Worm (Caenorhabditis elegans) whole organism, L4 larva: Measurements from ENCODE around the gene clec-2.

ENCODE experiments used
- D1046.2 ChIP-seq: fragments of 200-800 bp; sonication (Bioruptor generic); IDR thresholded peaks from 2 replicates; pipeline ENCODE4 v1.3.6; 2022; ENCODE audit warnings: missing genetic modification characterization, missing compliant biosample characterization
- F10B5.3 ChIP-seq: sonication (generic microtip); optimal IDR thresholded peaks from 2 replicates; lab custom pipeline; 2016; ENCODE audit warnings: mild to moderate bottlenecking, missing genetic modification characterization, missing compliant biosample characterization
- F26F4.8 ChIP-seq: fragments of 200-800 bp; sonication (Bioruptor generic); conservative IDR thresholded peaks from 2 replicates; pipeline ENCODE4 v1.3.6; 2022; ENCODE audit warnings: missing genetic modification characterization, missing compliant biosample characterization
- F37D6.2 ChIP-seq: sonication (generic microtip); optimal IDR thresholded peaks from 2 replicates; lab custom pipeline; 2016; ENCODE audit warnings: mild to moderate bottlenecking, missing genetic modification characterization, missing compliant biosample characterization
- F44E2.7 ChIP-seq: fragments of 200-800 bp; sonication (Bioruptor generic); IDR thresholded peaks from 2 replicates; pipeline ENCODE4 v2.1.2; 2022; ENCODE audit warnings: missing genetic modification characterization, missing compliant biosample characterization
- T20F7.1 ChIP-seq: fragments of 200-800 bp; sonication (Bioruptor generic); optimal IDR thresholded peaks from 2 replicates; lab custom pipeline; 2018; ENCODE audit warnings: mild to moderate bottlenecking, missing genetic modification characterization, missing compliant biosample characterization
- Y75B8A.6 ChIP-seq: fragments of 200-800 bp; sonication (Bioruptor generic); IDR thresholded peaks from 2 replicates; pipeline ENCODE4 v1.3.6; 2022; ENCODE audit warnings: missing genetic modification reagents, missing genetic modification characterization, missing compliant biosample characterization
- arid-1 ChIP-seq: fragments of 200-800 bp; sonication (Bioruptor generic); conservative IDR thresholded peaks from 2 replicates; pipeline ENCODE4 v1.3.6; 2022; ENCODE audit warnings: missing genetic modification reagents, missing genetic modification characterization, missing compliant biosample characterization
- attf-4 ChIP-seq: sonication (generic microtip); optimal IDR thresholded peaks from 3 replicates; lab custom pipeline; 2017; ENCODE audit warnings: missing biosample characterization, missing genetic modification characterization
- ceh-28 ChIP-seq: fragments of 150-350 bp; optimal IDR thresholded peaks from 2 replicates; lab custom pipeline; 2014; ENCODE audit warnings: missing biosample characterization, missing genetic modification reagents, missing genetic modification characterization
- ceh-32 ChIP-seq: sonication (generic microtip); optimal IDR thresholded peaks from 2 replicates; lab custom pipeline; 2016; ENCODE audit warnings: mild to moderate bottlenecking, missing genetic modification characterization, missing compliant biosample characterization; ENCODE audit not compliant: poor library complexity
- ceh-82 ChIP-seq: sonication (generic microtip); optimal IDR thresholded peaks from 2 replicates; lab custom pipeline; 2017; ENCODE audit warnings: missing biosample characterization, missing genetic modification characterization
- cey-2 ChIP-seq: sonication (generic microtip); optimal IDR thresholded peaks from 3 replicates; lab custom pipeline; 2017; ENCODE audit warnings: missing genetic modification characterization, mild to moderate bottlenecking, missing compliant biosample characterization, antibody characterized with exemption, borderline replicate concordance; ENCODE audit not compliant: insufficient read depth
- ctbp-1 ChIP-seq: fragments of 200-800 bp; sonication (Bioruptor generic); IDR thresholded peaks from 2 replicates; pipeline ENCODE4 v1.3.6; 2022; ENCODE audit warnings: missing genetic modification reagents, missing genetic modification characterization, missing compliant biosample characterization
- daf-16 ChIP-seq, 3 experiments: sonication (generic microtip); optimal IDR thresholded peaks; 2 replicates each; lab custom pipeline; 2016 to 2017; ENCODE audit warnings: missing genetic modification characterization in 3 of 3, missing genetic modification reagents in 3 of 3, mild to moderate bottlenecking in 2 of 3, missing compliant biosample characterization in 2 of 3, missing biosample characterization in 1 of 3, moderate library complexity in 1 of 3
- daf-19 ChIP-seq: fragments of 200-800 bp; sonication (Bioruptor generic); conservative IDR thresholded peaks from 2 replicates; pipeline ENCODE4 v1.3.6; 2022; ENCODE audit warnings: missing genetic modification characterization, missing compliant biosample characterization
- daf-8 ChIP-seq: fragments of 200-800 bp; sonication (Bioruptor generic); IDR thresholded peaks from 2 replicates; pipeline ENCODE4 v1.3.6; 2022; ENCODE audit warnings: missing genetic modification characterization, missing compliant biosample characterization
- dmd-8 ChIP-seq: fragments of 200-800 bp; sonication (Bioruptor generic); IDR thresholded peaks from 2 replicates; pipeline ENCODE4 v1.3.6; 2022; ENCODE audit warnings: missing genetic modification characterization, missing compliant biosample characterization
- dpl-1 ChIP-seq: fragments of 150-350 bp; optimal IDR thresholded peaks from 2 replicates; lab custom pipeline; 2014; ENCODE audit warnings: missing biosample characterization, missing genetic modification reagents, missing genetic modification characterization
- egl-43 ChIP-seq: fragments of 200-800 bp; sonication (Bioruptor generic); IDR thresholded peaks from 2 replicates; pipeline ENCODE4 v1.3.6; 2022; ENCODE audit warnings: missing genetic modification reagents, missing genetic modification characterization, missing compliant biosample characterization
- fkh-10 ChIP-seq: fragments of 150-350 bp; optimal IDR thresholded peaks from 2 replicates; lab custom pipeline; 2014; ENCODE audit warnings: missing biosample characterization, missing genetic modification reagents, missing genetic modification characterization
- gei-8 ChIP-seq: fragments of 200-800 bp; sonication (Bioruptor generic); optimal IDR thresholded peaks from 2 replicates; lab custom pipeline; 2018; ENCODE audit warnings: mild to moderate bottlenecking, missing genetic modification characterization, missing compliant biosample characterization
- hlh-11 ChIP-seq: fragments of 200-800 bp; sonication (Bioruptor generic); optimal IDR thresholded peaks from 2 replicates; lab custom pipeline; 2018; ENCODE audit warnings: mild to moderate bottlenecking, missing genetic modification characterization, missing compliant biosample characterization
- hmg-1.1 ChIP-seq: fragments of 200-800 bp; sonication (Bioruptor generic); IDR thresholded peaks from 2 replicates; pipeline ENCODE4 v1.3.6; 2022; ENCODE audit warnings: missing genetic modification reagents, missing genetic modification characterization, missing compliant biosample characterization
- jun-1 ChIP-seq: fragments of 150-350 bp; optimal IDR thresholded peaks from 2 replicates; lab custom pipeline; 2014; ENCODE audit warnings: missing biosample characterization, missing genetic modification reagents, missing genetic modification characterization
- lin-15B ChIP-seq: fragments of 150-350 bp; sonication (generic microtip); optimal IDR thresholded peaks from 3 replicates; lab custom pipeline; 2014; ENCODE audit warnings: missing biosample characterization, missing genetic modification characterization
- lin-29 ChIP-seq: fragments of 200-800 bp; sonication (Bioruptor generic); IDR thresholded peaks from 2 replicates; pipeline ENCODE4 v1.3.6; 2022; ENCODE audit warnings: missing genetic modification reagents, missing genetic modification characterization, missing compliant biosample characterization
- lin-38 ChIP-seq: fragments of 200-800 bp; sonication (Bioruptor generic); IDR thresholded peaks from 2 replicates; pipeline ENCODE4 v1.3.6; 2022; ENCODE audit warnings: missing genetic modification reagents, missing genetic modification characterization, missing compliant biosample characterization
- madf-9 ChIP-seq: fragments of 200-800 bp; sonication (Bioruptor generic); conservative IDR thresholded peaks from 2 replicates; pipeline ENCODE4 v1.3.6; 2022; ENCODE audit warnings: missing genetic modification reagents, missing genetic modification characterization, missing compliant biosample characterization
- mes-2 ChIP-seq: sonication (generic microtip); optimal IDR thresholded peaks from 2 replicates; lab custom pipeline; 2016; ENCODE audit warnings: missing genotype, mild to moderate bottlenecking, missing genetic modification characterization, missing compliant biosample characterization; ENCODE audit not compliant: poor library complexity, severe bottlenecking
- mxl-2 ChIP-seq: fragments of 200-800 bp; sonication (Bioruptor generic); conservative IDR thresholded peaks from 2 replicates; pipeline ENCODE4 v1.3.6; 2022; ENCODE audit warnings: missing genetic modification reagents, missing genetic modification characterization, missing compliant biosample characterization
- mxl-3 ChIP-seq: fragments of 200-800 bp; sonication (Bioruptor generic); optimal IDR thresholded peaks from 2 replicates; lab custom pipeline; 2018; ENCODE audit warnings: mild to moderate bottlenecking, missing genetic modification characterization, missing compliant biosample characterization
- nhr-102 ChIP-seq: sonication (generic microtip); optimal IDR thresholded peaks from 2 replicates; lab custom pipeline; 2016; ENCODE audit warnings: mild to moderate bottlenecking, missing genetic modification characterization, moderate library complexity, missing compliant biosample characterization
- nhr-28 ChIP-seq: fragments of 150-350 bp; optimal IDR thresholded peaks from 2 replicates; lab custom pipeline; 2014; ENCODE audit warnings: missing biosample characterization, missing genetic modification characterization
- nhr-41 ChIP-seq: fragments of 200-800 bp; sonication (Bioruptor generic); IDR thresholded peaks from 2 replicates; pipeline ENCODE4 v1.3.6; 2022; ENCODE audit warnings: missing genetic modification reagents, missing genetic modification characterization, missing compliant biosample characterization
- nhr-42 ChIP-seq: fragments of 200-800 bp; sonication (Bioruptor generic); IDR thresholded peaks from 2 replicates; pipeline ENCODE4 v1.3.6; 2022; ENCODE audit warnings: missing genetic modification characterization, missing compliant biosample characterization
- nhr-48 ChIP-seq: sonication (generic microtip); optimal IDR thresholded peaks from 2 replicates; lab custom pipeline; 2016; ENCODE audit warnings: mild to moderate bottlenecking, missing genetic modification characterization, missing compliant biosample characterization
- nhr-77 ChIP-seq: fragments of 150-350 bp; optimal IDR thresholded peaks from 2 replicates; lab custom pipeline; 2014; ENCODE audit warnings: missing biosample characterization, missing genetic modification characterization
- rbr-2 ChIP-seq: sonication (generic microtip); optimal IDR thresholded peaks from 2 replicates; lab custom pipeline; 2016; ENCODE audit warnings: missing genotype, missing genetic modification characterization, missing compliant biosample characterization
- saeg-2 ChIP-seq: fragments of 200-800 bp; sonication (Bioruptor generic); IDR thresholded peaks from 2 replicates; pipeline ENCODE4 v1.3.6; 2022; ENCODE audit warnings: missing genetic modification reagents, missing genetic modification characterization, missing compliant biosample characterization
- set-16 ChIP-seq: fragments of 200-800 bp; sonication (Bioruptor generic); IDR thresholded peaks from 2 replicates; pipeline ENCODE4 v1.3.6; 2022; ENCODE audit warnings: missing genetic modification reagents, missing genetic modification characterization, missing compliant biosample characterization
- skn-1 ChIP-seq: fragments of 150-350 bp; optimal IDR thresholded peaks from 2 replicates; lab custom pipeline; 2014; ENCODE audit warnings: missing biosample characterization, missing genetic modification characterization
- snpc-4 ChIP-seq: fragments of 150-350 bp; optimal IDR thresholded peaks from 2 replicates; lab custom pipeline; 2014; ENCODE audit warnings: missing biosample characterization, missing genetic modification characterization
- spr-1 ChIP-seq: sonication (generic microtip); optimal IDR thresholded peaks from 2 replicates; lab custom pipeline; 2016; ENCODE audit warnings: mild to moderate bottlenecking, missing genetic modification characterization, missing compliant biosample characterization
- spr-3 ChIP-seq: fragments of 200-800 bp; sonication (Bioruptor generic); optimal IDR thresholded peaks from 2 replicates; lab custom pipeline; 2018; ENCODE audit warnings: mild to moderate bottlenecking, missing genetic modification characterization, missing compliant biosample characterization
- tag-97 ChIP-seq: fragments of 200-800 bp; sonication (Bioruptor generic); IDR thresholded peaks from 2 replicates; pipeline ENCODE4 v1.3.6; 2022; ENCODE audit warnings: missing genetic modification characterization, missing compliant biosample characterization
- tra-1 ChIP-seq: fragments of 200-800 bp; sonication (Bioruptor generic); IDR thresholded peaks from 2 replicates; pipeline ENCODE4 v1.3.6; 2022; ENCODE audit warnings: missing genetic modification reagents, missing genetic modification characterization, missing compliant biosample characterization
- unc-62 ChIP-seq, 3 experiments: fragments of 150-350 bp in 1 of 3; sonication (generic microtip); optimal IDR thresholded peaks in 2 of 3; peaks in 1 of 3; 1 replicate in 1 of 3; 2 replicates in 2 of 3; lab custom pipeline; 2014 to 2017; ENCODE audit warnings: missing biosample characterization in 3 of 3, missing genetic modification characterization in 3 of 3, missing genetic modification reagents in 3 of 3, missing genotype in 1 of 3
- ztf-11 ChIP-seq: fragments of 150-350 bp; optimal IDR thresholded peaks from 2 replicates; lab custom pipeline; 2014; ENCODE audit warnings: missing biosample characterization, missing genetic modification characterization

clec-2 gene

DNA sequence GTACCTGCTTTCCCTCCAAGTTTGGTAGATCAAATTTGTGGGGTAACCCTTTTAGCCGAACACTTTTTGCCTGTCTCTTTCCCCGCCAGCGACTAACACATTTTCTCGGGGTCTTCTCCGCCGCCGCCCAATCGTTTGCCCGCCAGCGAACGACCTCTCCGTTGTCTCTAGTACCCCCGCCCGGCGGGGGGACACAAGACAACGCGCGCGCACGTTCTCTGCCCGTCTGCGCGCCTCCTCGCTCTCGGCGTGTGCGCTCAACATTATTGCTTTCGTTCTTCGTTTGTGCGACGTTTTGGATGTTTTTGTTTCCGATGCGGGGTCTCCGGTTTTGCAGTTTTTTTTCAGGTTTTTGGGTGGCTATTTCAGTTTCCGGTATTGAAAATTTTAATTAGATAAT is 32.3 kb upstream of the clec-2 start (continued):
- TF ChIP-seq gei-8 (GFP tag; lab: Kevin White, UChicago) (no peak), mxl-3 (GFP tag; lab: Kevin White, UChicago) (peak; percentile 33), tra-1 (GFP tag; lab: Robert Waterston, UW) (no peak), nhr-77 (no peak), cey-2 (tag; lab: Kevin White, UChicago) (no peak), daf-19 (GFP tag; lab: Robert Waterston, UW) (no peak), spr-1 (tag; lab: Kevin White, UChicago) (peak; percentile 14), arid-1 (GFP tag; lab: Robert Waterston, UW) (no peak), lin-38 (GFP tag; lab: Robert Waterston, UW) (no peak), dmd-8 (GFP tag; lab: Robert Waterston, UW) (no peak), F44E2.7 (GFP tag; lab: Robert Waterston, UW) (no peak), mxl-2 (GFP tag; lab: Robert Waterston, UW) (no peak), tag-97 (GFP tag; lab: Robert Waterston, UW) (no peak), D1046.2 (GFP tag; lab: Robert Waterston, UW) (no peak), snpc-4 (no peak), hmg-1.1 (GFP tag; lab: Robert Waterston, UW) (peak; percentile 75), F37D6.2 (tag; lab: Kevin White, UChicago) (no peak), jun-1 (tag; lab: Kevin White, UChicago) (no peak), mes-2 (tag; lab: Kevin White, UChicago) (peak; percentile 16), ctbp-1 (GFP tag; lab: Robert Waterston, UW) (no peak), nhr-42 (GFP tag; lab: Robert Waterston, UW) (no peak), ceh-28 (tag; lab: Kevin White, UChicago) (no peak), F26F4.8 (GFP tag; lab: Robert Waterston, UW) (no peak), ceh-82 (tag; lab: Kevin White, UChicago) (no peak), madf-9 (0 out of 2 replicates have a peak, but pooled peaks have one; percentile 19)

DNA sequence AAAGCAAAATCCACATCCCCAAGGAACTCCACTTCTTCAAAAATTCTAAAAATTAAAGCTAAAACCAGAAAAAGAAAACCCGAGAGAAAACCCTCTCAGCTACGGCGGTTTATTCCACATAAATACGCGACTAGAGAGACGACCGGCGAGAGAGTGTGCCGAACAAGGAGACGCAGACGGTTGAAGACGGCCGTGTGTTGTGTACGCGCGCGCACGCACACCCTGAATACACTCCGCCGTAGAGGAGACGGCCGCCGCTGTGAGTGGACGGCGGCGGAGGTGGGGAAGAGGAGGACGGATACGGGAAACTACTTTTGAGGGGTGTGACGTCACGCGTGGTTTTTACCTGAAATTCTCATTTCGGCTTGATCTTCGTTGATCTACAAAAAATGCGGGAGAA is 31.4 kb upstream of the clec-2 start:
- TF ChIP-seq Y75B8A.6 (GFP tag; lab: Robert Waterston, UW) (no peak), lin-29 (GFP tag; lab: Robert Waterston, UW) (no peak), mxl-3 (GFP tag; lab: Kevin White, UChicago) (peak; percentile 17), saeg-2 (GFP tag; lab: Robert Waterston, UW) (no peak), T20F7.1 (GFP tag; lab: Kevin White, UChicago) (no peak), lin-15B (tag; lab: Kevin White, UChicago) (no peak), dpl-1 (no peak), skn-1 (tag; lab: Kevin White, UChicago) (no peak), nhr-102 (tag; lab: Kevin White, UChicago) (no peak), mes-2 (tag; lab: Kevin White, UChicago) (peak; percentile 30), attf-4 (tag; lab: Kevin White, UChicago) (no peak), ceh-32 (tag; lab: Kevin White, UChicago) (no peak), egl-43 (GFP tag; lab: Robert Waterston, UW) (no peak), set-16 (GFP tag; lab: Robert Waterston, UW) (peak; percentile 85), fkh-10 (GFP tag; lab: Kevin White, UChicago) (no peak), F10B5.3 (tag; lab: Kevin White, UChicago) (no peak), daf-16 (GFP tag; optimal IDR thresholded peaks at IDR 0.05; lab: Kevin White, UChicago) (no peak), daf-16 (tag; optimal IDR thresholded peaks at IDR 0.05; lab: Kevin White, UChicago) (peak; percentile 29), daf-8 (GFP tag; lab: Robert Waterston, UW) (no peak), nhr-41 (no peak), ztf-11 (tag; lab: Kevin White, UChicago) (no peak), unc-62 (GFP tag; optimal IDR thresholded peaks at IDR 0.05 in 1 of 2; lab: Kevin White, UChicago) (no peak), unc-62 (tag; optimal IDR thresholded peaks at IDR 0.05; lab: Kevin White, UChicago) (no peak), spr-3 (no peak), arid-1 (GFP tag; lab: Robert Waterston, UW) (no peak), hlh-11 (tag; lab: Kevin White, UChicago) (peak; percentile 33), F37D6.2 (tag; lab: Kevin White, UChicago) (no peak), nhr-48 (no peak), rbr-2 (tag; lab: Kevin White, UChicago) (peak; percentile 21), nhr-28 (tag; lab: Kevin White, UChicago) (peak; percentile 40)
